Fruit fly (Drosophila melanogaster): ENCODE measurements around the gene tara.

DNA sequence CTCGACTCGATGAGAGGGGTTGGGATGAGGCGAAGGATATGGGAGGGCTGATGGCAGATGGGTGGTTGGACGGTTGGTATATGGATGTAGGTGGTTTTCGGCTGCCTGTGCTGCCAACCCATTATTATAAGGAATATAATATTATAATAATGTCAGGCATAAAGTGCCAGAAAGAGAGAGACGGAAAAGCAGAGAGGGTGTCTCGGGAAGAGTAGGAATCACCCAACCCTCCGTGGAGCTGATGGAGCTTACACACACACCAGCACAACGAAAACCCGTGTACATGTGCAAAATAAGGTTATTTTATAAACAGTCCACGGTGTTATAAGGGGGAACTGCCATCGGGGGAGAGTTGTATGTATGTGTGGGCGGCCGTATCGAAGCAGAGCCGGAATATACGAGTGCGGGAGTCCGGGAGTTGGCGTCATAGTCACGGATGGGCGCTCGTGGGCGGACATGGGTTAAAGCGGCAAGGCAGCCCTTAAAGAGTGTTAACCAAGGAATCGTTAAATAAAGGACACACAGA lies 23.1 kb downstream of the tara start:
- TF ChIP-seq cic (GFP tag; optimal IDR thresholded peaks at IDR 0.05) (no peak), CG12768 (GFP tag; optimal IDR thresholded peaks at IDR 0.05) (no peak), CG11617 (GFP tag; optimal IDR thresholded peaks at IDR 0.05) (no peak), pad (GFP tag; optimal IDR thresholded peaks at IDR 0.05) (no peak), CG33017 (tag; optimal IDR thresholded peaks at IDR 0.05) (no peak), kay (GFP tag; ENCODE audit: borderline replicate concordance) (no peak), ovo (GFP tag; optimal IDR thresholded peaks at IDR 0.05) (no peak), bab1 (GFP tag; optimal IDR thresholded peaks at IDR 0.05) (no peak)
